Worm (Caenorhabditis elegans) whole organism, young adult: ENCODE measurements around the gene F13B12.3.

Experiments
- ceh-100 ChIP-seq: fragments of 200-800 bp; sonication (Bioruptor generic); IDR thresholded peaks from 2 replicates; pipeline ENCODE4 v1.3.6; 2022; ENCODE audit warnings: missing genetic modification reagents, missing genetic modification characterization, missing compliant biosample characterization
- ceh-91 ChIP-seq: fragments of 200-800 bp; sonication (Bioruptor generic); IDR thresholded peaks from 2 replicates; pipeline ENCODE4 v1.3.6; 2022; ENCODE audit warnings: missing genetic modification reagents, missing genetic modification characterization, missing compliant biosample characterization
- zfh-2 ChIP-seq: fragments of 200-800 bp; sonication (Bioruptor generic); conservative IDR thresholded peaks from 2 replicates; pipeline ENCODE4 v1.3.6; 2022; ENCODE audit warnings: missing genetic modification reagents, missing genetic modification characterization, missing compliant biosample characterization

DNA sequence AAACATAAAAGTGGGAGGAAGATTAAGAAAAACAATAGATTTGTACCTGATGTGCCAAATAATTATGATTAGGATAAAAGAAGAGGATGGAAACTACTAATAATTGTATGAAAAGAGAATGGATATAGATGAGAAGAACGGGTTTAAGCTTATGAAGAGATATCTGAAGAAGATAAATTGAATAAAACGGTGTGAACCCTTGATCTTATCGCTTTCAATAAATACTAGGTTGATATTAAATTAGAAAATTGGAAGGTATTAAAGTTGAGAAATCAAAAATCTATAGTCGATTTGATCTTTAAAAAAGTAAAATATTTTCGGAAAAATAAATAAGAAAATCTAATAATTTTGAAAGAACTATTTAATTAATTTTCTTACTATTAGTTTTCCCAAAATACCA, 10.9 kb downstream of the F13B12.3 start, which contains the start of gene F13B12.4:
- no peak for TF ChIP-seq ceh-91 (GFP tag; lab: Robert Waterston, UW)
- TF ChIP-seq ceh-100 (GFP tag; lab: Robert Waterston, UW), result no peak
- TF ChIP-seq zfh-2, result no peak
